Worm (Caenorhabditis elegans) whole organism, midembryonic: ENCODE measurements around the gene Y57A10A.14.

Experiments
- cog-1 ChIP-seq: sonication (generic microtip); optimal IDR thresholded peaks from 2 replicates; lab custom pipeline; 2016; ENCODE audit warnings: missing genetic modification characterization, missing compliant biosample characterization
- flt-1 ChIP-seq: fragments of 200-800 bp; sonication (Bioruptor generic); IDR thresholded peaks from 2 replicates; pipeline ENCODE4 v1.3.6; 2022; ENCODE audit warnings: missing genetic modification characterization, missing compliant biosample characterization
- med-1 ChIP-seq: sonication (generic microtip); optimal IDR thresholded peaks from 2 replicates; lab custom pipeline; 2017; ENCODE audit warnings: missing genetic modification characterization, mild to moderate bottlenecking, missing compliant biosample characterization, antibody characterized with exemption, missing genetic modification reagents; ENCODE audit not compliant: insufficient read depth
- ref-1 ChIP-seq: fragments of 200-800 bp; sonication (Bioruptor generic); conservative IDR thresholded peaks from 2 replicates; pipeline ENCODE4 v1.3.6; 2022; ENCODE audit warnings: missing genetic modification reagents, missing genetic modification characterization, missing compliant biosample characterization

DNA sequence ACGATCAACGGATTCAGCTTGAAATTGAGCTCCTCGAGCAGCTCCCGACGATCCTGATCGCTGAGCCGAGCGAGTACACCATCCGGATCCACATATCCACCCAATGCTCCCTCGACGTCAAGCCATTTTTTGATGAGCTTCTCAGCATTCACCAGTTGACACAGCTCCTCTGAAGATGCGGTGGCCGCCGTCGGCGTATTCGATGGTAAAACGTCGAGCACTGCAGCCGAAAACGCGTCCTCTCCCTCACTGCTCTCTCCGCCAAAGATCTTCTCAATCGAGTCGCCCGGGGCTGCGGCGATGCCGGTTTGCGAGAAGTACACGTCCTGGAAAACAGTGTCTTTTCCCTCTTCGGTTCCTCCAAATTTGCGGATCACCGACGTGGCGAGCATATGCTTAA is 28.8 kb downstream of the Y57A10A.14 start:
- TF ChIP-seq cog-1 (no peak), flt-1 (GFP tag; lab: Robert Waterston, UW) (no peak), ref-1 (GFP tag; lab: Robert Waterston, UW) (no peak), med-1 (no peak)
